Worm (Caenorhabditis elegans) whole organism, young adult: ENCODE measurements around the gene cest-6.

Source experiments
- B0035.1 ChIP-seq: sonication (generic microtip); optimal IDR thresholded peaks from 2 replicates; lab custom pipeline; 2016; ENCODE audit warnings: missing genetic modification characterization, mild to moderate bottlenecking, missing compliant biosample characterization, missing genotype, missing genetic modification reagents
- B0261.1 ChIP-seq: sonication (generic microtip); optimal IDR thresholded peaks from 2 replicates; lab custom pipeline; 2016; ENCODE audit warnings: mild to moderate bottlenecking, missing genetic modification characterization, moderate library complexity, missing compliant biosample characterization
- B0336.3 ChIP-seq: fragments of 200-800 bp; sonication (Bioruptor generic); IDR thresholded peaks from 2 replicates; pipeline ENCODE4 v1.3.6; 2022; ENCODE audit warnings: missing genetic modification characterization, missing compliant biosample characterization
- D2030.7 ChIP-seq: fragments of 200-800 bp; sonication (Bioruptor generic); IDR thresholded peaks from 2 replicates; pipeline ENCODE4 v1.3.6; 2022; ENCODE audit warnings: missing genetic modification reagents, missing genetic modification characterization, missing compliant biosample characterization
- F22D6.2 ChIP-seq: sonication (generic microtip); optimal IDR thresholded peaks from 2 replicates; lab custom pipeline; 2016; ENCODE audit warnings: mild to moderate bottlenecking, missing genetic modification characterization, missing compliant biosample characterization
- K11D2.4 ChIP-seq: fragments of 200-800 bp; sonication (Bioruptor generic); IDR thresholded peaks from 2 replicates; pipeline ENCODE4 v1.3.6; 2022; ENCODE audit warnings: missing genetic modification reagents, missing genetic modification characterization, missing compliant biosample characterization
- Y95B8A.8 ChIP-seq: fragments of 200-800 bp; sonication (Bioruptor generic); IDR thresholded peaks from 2 replicates; pipeline ENCODE4 v1.3.6; 2022; ENCODE audit warnings: missing genetic modification reagents, missing genetic modification characterization, missing compliant biosample characterization
- akir-1 ChIP-seq: fragments of 200-800 bp; sonication (Bioruptor generic); optimal IDR thresholded peaks from 2 replicates; lab custom pipeline; 2018; ENCODE audit warnings: mild to moderate bottlenecking, missing genetic modification characterization, moderate library complexity, missing compliant biosample characterization
- aptf-2 ChIP-seq: fragments of 200-800 bp; sonication (Bioruptor generic); conservative IDR thresholded peaks from 2 replicates; pipeline ENCODE4 v1.3.6; 2022; ENCODE audit warnings: missing genetic modification reagents, missing genetic modification characterization, missing compliant biosample characterization
- aptf-3 ChIP-seq: fragments of 200-800 bp; sonication (Bioruptor generic); IDR thresholded peaks from 2 replicates; pipeline ENCODE4 v1.3.6; 2022; ENCODE audit warnings: missing genetic modification characterization, missing compliant biosample characterization
- athp-1 ChIP-seq: sonication (generic microtip); optimal IDR thresholded peaks from 2 replicates; lab custom pipeline; 2017; ENCODE audit warnings: mild to moderate bottlenecking, missing genetic modification characterization, missing compliant biosample characterization
- ceh-79 ChIP-seq: sonication (generic microtip); optimal IDR thresholded peaks from 2 replicates; lab custom pipeline; 2017; ENCODE audit warnings: mild to moderate bottlenecking, missing genetic modification characterization, missing compliant biosample characterization
- ceh-91 ChIP-seq: fragments of 200-800 bp; sonication (Bioruptor generic); IDR thresholded peaks from 2 replicates; pipeline ENCODE4 v1.3.6; 2022; ENCODE audit warnings: missing genetic modification reagents, missing genetic modification characterization, missing compliant biosample characterization
- chd-7 ChIP-seq: sonication (generic microtip); optimal IDR thresholded peaks from 2 replicates; lab custom pipeline; 2016; ENCODE audit warnings: mild to moderate bottlenecking, missing genetic modification characterization, moderate library complexity, missing compliant biosample characterization
- die-1 ChIP-seq: sonication (generic microtip); optimal IDR thresholded peaks from 2 replicates; lab custom pipeline; 2016; ENCODE audit warnings: missing genotype, mild to moderate bottlenecking, missing genetic modification characterization, missing compliant biosample characterization
- dpl-1 ChIP-seq: fragments of 150-350 bp; optimal IDR thresholded peaks from 2 replicates; lab custom pipeline; 2014; ENCODE audit warnings: missing biosample characterization, missing genetic modification reagents, missing genetic modification characterization
- egl-18 ChIP-seq: fragments of 200-800 bp; sonication (Bioruptor generic); IDR thresholded peaks from 2 replicates; pipeline ENCODE4 v1.3.6; 2022; ENCODE audit warnings: missing genetic modification reagents, missing genetic modification characterization, missing compliant biosample characterization
- egrh-3 ChIP-seq: fragments of 200-800 bp; sonication (Bioruptor generic); IDR thresholded peaks from 2 replicates; pipeline ENCODE4 v1.3.6; 2022; ENCODE audit warnings: missing genetic modification reagents, missing genetic modification characterization, missing compliant biosample characterization
- ekl-4 ChIP-seq: fragments of 200-800 bp; sonication (Bioruptor generic); IDR thresholded peaks from 2 replicates; pipeline ENCODE4 v1.3.6; 2022; ENCODE audit warnings: missing genetic modification reagents, missing genetic modification characterization, missing compliant biosample characterization
- gei-17 ChIP-seq: fragments of 200-800 bp; sonication (Bioruptor generic); optimal IDR thresholded peaks from 2 replicates; lab custom pipeline; 2018; ENCODE audit warnings: mild to moderate bottlenecking, missing genetic modification characterization, missing compliant biosample characterization
- hmg-20 ChIP-seq: fragments of 200-800 bp; sonication (Bioruptor generic); IDR thresholded peaks from 2 replicates; pipeline ENCODE4 v1.3.6; 2022; ENCODE audit warnings: missing genetic modification reagents, missing genetic modification characterization, missing compliant biosample characterization
- lag-1 ChIP-seq: fragments of 200-800 bp; sonication (Bioruptor generic); IDR thresholded peaks from 2 replicates; pipeline ENCODE4 v1.3.6; 2022; ENCODE audit warnings: missing genetic modification reagents, missing genetic modification characterization, missing compliant biosample characterization
- lin-40 ChIP-seq: sonication (generic microtip); optimal IDR thresholded peaks from 2 replicates; lab custom pipeline; 2016; ENCODE audit warnings: missing genetic modification characterization, mild to moderate bottlenecking, missing compliant biosample characterization, missing genotype, missing genetic modification reagents
- lin-54 ChIP-seq: fragments of 200-800 bp; sonication (Bioruptor generic); optimal IDR thresholded peaks from 2 replicates; lab custom pipeline; 2018; ENCODE audit warnings: mild to moderate bottlenecking, missing genetic modification characterization, missing compliant biosample characterization
- lsl-1 ChIP-seq: fragments of 200-800 bp; sonication (Bioruptor generic); optimal IDR thresholded peaks from 2 replicates; lab custom pipeline; 2018; ENCODE audit warnings: mild to moderate bottlenecking, missing genetic modification characterization, moderate library complexity, missing compliant biosample characterization
- lsy-27 ChIP-seq: sonication (generic microtip); optimal IDR thresholded peaks from 2 replicates; lab custom pipeline; 2017; ENCODE audit warnings: missing genetic modification characterization, mild to moderate bottlenecking, missing compliant biosample characterization, antibody characterized with exemption, missing genotype, borderline replicate concordance; ENCODE audit not compliant: insufficient read depth
- nfya-2 ChIP-seq: fragments of 200-800 bp; sonication (Bioruptor generic); IDR thresholded peaks from 2 replicates; pipeline ENCODE4 v1.3.6; 2022; ENCODE audit warnings: missing genetic modification reagents, missing genetic modification characterization, missing compliant biosample characterization
- nhr-179 ChIP-seq: sonication (generic microtip); optimal IDR thresholded peaks from 2 replicates; lab custom pipeline; 2016; ENCODE audit warnings: mild to moderate bottlenecking, missing genetic modification characterization, missing compliant biosample characterization
- nhr-80 ChIP-seq: sonication (generic microtip); optimal IDR thresholded peaks from 2 replicates; lab custom pipeline; 2016; ENCODE audit warnings: missing genetic modification characterization, missing compliant biosample characterization
- rcor-1 ChIP-seq: fragments of 200-800 bp; sonication (Bioruptor generic); IDR thresholded peaks from 2 replicates; pipeline ENCODE4 v1.3.6; 2022; ENCODE audit warnings: missing genetic modification reagents, missing genetic modification characterization, missing compliant biosample characterization
- rec-8 ChIP-seq, 2 experiments: sonication (generic microtip); optimal IDR thresholded peaks; 2 replicates each; lab custom pipeline; 2016; ENCODE audit warnings: mild to moderate bottlenecking in 2 of 2, missing genetic modification characterization in 2 of 2, missing genetic modification reagents in 2 of 2, missing genotype in 2 of 2, missing biosample characterization in 1 of 2, missing compliant biosample characterization in 1 of 2, moderate library complexity in 1 of 2
- sdz-38 ChIP-seq: sonication (generic microtip); optimal IDR thresholded peaks from 2 replicates; lab custom pipeline; 2016; ENCODE audit warnings: missing genotype, missing genetic modification characterization, missing compliant biosample characterization
- sea-2 ChIP-seq: fragments of 200-800 bp; sonication (Bioruptor generic); IDR thresholded peaks from 2 replicates; pipeline ENCODE4 v1.3.6; 2022; ENCODE audit warnings: missing genetic modification characterization, missing compliant biosample characterization
- tlf-1 ChIP-seq: fragments of 200-800 bp; sonication (Bioruptor generic); optimal IDR thresholded peaks from 2 replicates; lab custom pipeline; 2018; ENCODE audit warnings: mild to moderate bottlenecking, missing genetic modification characterization, missing compliant biosample characterization
- zim-3 ChIP-seq: sonication (generic microtip); optimal IDR thresholded peaks from 2 replicates; lab custom pipeline; 2017; ENCODE audit warnings: mild to moderate bottlenecking, missing genetic modification characterization, moderate library complexity, missing compliant biosample characterization
- ztf-18 ChIP-seq: sonication (generic microtip); optimal IDR thresholded peaks from 2 replicates; lab custom pipeline; 2016; ENCODE audit warnings: missing genotype, mild to moderate bottlenecking, missing genetic modification characterization, missing compliant biosample characterization
- ztf-25 ChIP-seq: fragments of 200-800 bp; sonication (Bioruptor generic); IDR thresholded peaks from 2 replicates; pipeline ENCODE4 v1.3.6; 2022; ENCODE audit warnings: missing genetic modification reagents, missing genetic modification characterization, missing compliant biosample characterization
- ztf-28 ChIP-seq: fragments of 200-800 bp; sonication (Bioruptor generic); IDR thresholded peaks from 2 replicates; pipeline ENCODE4 v1.3.6; 2022; ENCODE audit warnings: missing genetic modification reagents, missing genetic modification characterization, missing compliant biosample characterization

cest-6 gene

ce11 chrIV:6941101-6941500 is 12.8 kb upstream of the cest-6 start:
- TF ChIP-seq K11D2.4 (no peak), Y95B8A.8 (no peak), lin-40 (no peak), D2030.7 (GFP tag; lab: Robert Waterston, UW) (no peak), sea-2 (GFP tag; lab: Robert Waterston, UW) (no peak), akir-1 (GFP tag; lab: Kevin White, UChicago) (no peak), F22D6.2 (no peak), die-1 (tag; lab: Kevin White, UChicago) (no peak), ztf-25 (GFP tag; lab: Robert Waterston, UW) (no peak), nfya-2 (GFP tag; lab: Robert Waterston, UW) (no peak), lsl-1 (no peak), nhr-80 (tag; lab: Kevin White, UChicago) (no peak), B0261.1 (no peak), rec-8 (tag; optimal IDR thresholded peaks at IDR 0.05; lab: Kevin White, UChicago) (no peak)

- no peak for TF ChIP-seq zim-3 (tag; lab: Kevin White, UChicago)
- no peak for TF ChIP-seq rcor-1 (GFP tag; lab: Robert Waterston, UW)
- TF ChIP-seq egrh-3 (GFP tag; lab: Robert Waterston, UW), result no peak
- no peak for TF ChIP-seq ceh-79 (tag; lab: Kevin White, UChicago)
- no peak for TF ChIP-seq ztf-28 (GFP tag; lab: Robert Waterston, UW)
- TF ChIP-seq ekl-4 (GFP tag; lab: Robert Waterston, UW), result no peak
- TF ChIP-seq aptf-3 (GFP tag; lab: Robert Waterston, UW), result no peak
- TF ChIP-seq hmg-20, result no peak
- no peak for TF ChIP-seq lin-54
- no peak for TF ChIP-seq lin-40
- TF ChIP-seq gei-17, result no peak
- TF ChIP-seq nfya-2 (GFP tag; lab: Robert Waterston, UW), result no peak
- TF ChIP-seq B0035.1 (tag; lab: Kevin White, UChicago), result no peak
Observed at ce11 chrIV:6937548-6937947, 9.2 kb upstream of the cest-6 start, which contains the start of gene npr-12. Gene npr-12 (minus strand): TSS chrIV:6937648.

- TF ChIP-seq lin-40, result no peak
- no peak for TF ChIP-seq dpl-1
- TF ChIP-seq ceh-91 (GFP tag; lab: Robert Waterston, UW), result no peak
- TF ChIP-seq K11D2.4, result no peak
- no peak for TF ChIP-seq nhr-179 (tag; lab: Kevin White, UChicago)
- TF ChIP-seq aptf-2 (GFP tag; lab: Robert Waterston, UW), result no peak
- TF ChIP-seq aptf-3 (GFP tag; lab: Robert Waterston, UW), result no peak
- no peak for TF ChIP-seq Y95B8A.8
- no peak for TF ChIP-seq egl-18 (GFP tag; lab: Robert Waterston, UW)
- no peak for TF ChIP-seq lag-1 (GFP tag; lab: Robert Waterston, UW)
- no peak for TF ChIP-seq lsy-27 (tag; lab: Kevin White, UChicago)
- no peak for TF ChIP-seq sdz-38
Observed at ce11 chrIV:6925520-6925919, 2.8 kb downstream of the cest-6 start.

- TF ChIP-seq B0336.3 (no peak), tlf-1 (GFP tag; lab: Kevin White, UChicago) (no peak), ekl-4 (GFP tag; lab: Robert Waterston, UW) (no peak), ztf-18 (tag; lab: Kevin White, UChicago) (no peak), chd-7 (tag; lab: Kevin White, UChicago) (no peak), B0261.1 (no peak), athp-1 (tag; lab: Kevin White, UChicago) (no peak)
Observed at ce11 chrIV:6923070-6923469, 5.2 kb downstream of the cest-6 start, which contains the start of gene T22D1.1. Gene T22D1.1 (plus strand): TSS chrIV:6923370.
